Worm (Caenorhabditis elegans): ENCODE results near the gene Y47D3B.3.

The Y47D3B.3 gene

DNA sequence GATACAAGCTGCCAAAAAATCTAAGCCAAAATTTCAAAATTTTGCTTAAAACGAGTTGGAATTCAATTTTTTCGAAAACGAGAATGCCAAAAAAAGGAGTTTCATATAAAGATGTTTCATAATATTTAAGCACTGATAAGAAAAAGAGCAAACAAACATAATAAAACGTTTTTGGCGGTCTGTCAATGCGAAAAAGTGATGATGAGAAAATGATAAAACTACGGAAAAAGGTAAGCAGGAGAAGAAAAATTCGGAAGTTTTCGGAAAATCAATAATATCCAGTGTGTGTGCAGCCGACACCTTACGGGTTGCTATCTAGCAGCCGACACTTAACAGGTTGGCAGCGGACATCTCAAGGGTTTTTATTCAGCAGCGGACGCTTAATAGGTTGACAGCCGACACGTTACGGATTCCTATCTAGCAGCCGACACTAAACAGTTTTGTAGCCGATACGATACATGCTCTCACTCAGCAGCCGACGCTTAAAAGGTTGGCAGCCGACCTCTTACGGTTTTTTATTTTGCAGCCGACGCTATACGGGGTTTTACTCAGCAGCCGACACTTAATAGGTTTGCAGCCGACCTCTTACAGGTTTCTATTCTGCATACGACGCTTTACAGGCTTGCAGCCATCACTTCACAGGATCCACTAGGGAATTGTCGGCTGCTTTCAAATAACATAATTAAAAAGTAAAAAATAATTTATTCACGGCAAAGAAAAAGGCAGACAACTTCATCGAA, 25.2 kb upstream of the Y47D3B.3 start:
- TF ChIP-seq zfh-2 (GFP tag; conservative IDR thresholded peaks at IDR 0.05) (0 out of 2 replicates have a peak, but pooled peaks have one; percentile 7), snpc-4 (GFP tag; optimal IDR thresholded peaks at IDR 0.05) (no peak), snpc-4 (tag; optimal IDR thresholded peaks at IDR 0.05) (peak; percentile 89 to 95 (median 92)), nhr-80 (tag; optimal IDR thresholded peaks at IDR 0.05) (peak; percentile 34), him-1 (tag; optimal IDR thresholded peaks at IDR 0.05) (no peak)

DNA sequence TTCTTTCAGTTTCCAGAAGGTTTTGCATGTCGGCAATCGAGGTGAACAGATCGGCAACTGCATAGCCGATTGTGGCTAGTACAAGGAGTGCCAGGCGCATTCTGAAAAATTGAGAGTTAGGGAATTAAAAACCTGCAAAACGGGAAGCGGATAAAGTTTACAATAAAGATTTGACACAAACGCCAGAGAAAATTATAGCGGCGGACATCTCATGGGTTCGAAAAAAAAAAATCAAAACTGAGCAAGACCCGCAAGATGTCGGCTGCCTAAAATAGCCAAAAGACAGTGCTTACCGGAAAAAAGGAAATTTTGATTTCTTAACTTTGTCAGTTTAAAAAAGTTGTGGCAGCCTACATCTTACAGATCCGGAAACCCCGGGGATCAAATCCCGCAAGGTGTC, 19.7 kb upstream of the Y47D3B.3 start, which contains the start of gene dpy-18:
Gene dpy-18, minus strand, starts transcription at position 101 of the 400 bp plus-strand sequence.
- no peak for TF ChIP-seq aptf-3 (GFP tag; IDR thresholded peaks at IDR 0.05)
- TF ChIP-seq ztf-22 (GFP tag; optimal IDR thresholded peaks at IDR 0.05) = no peak
- no peak for TF ChIP-seq madf-8 (GFP tag; conservative IDR thresholded peaks at IDR 0.05)
- TF ChIP-seq madf-3 (GFP tag; IDR thresholded peaks at IDR 0.05) = no peak

DNA sequence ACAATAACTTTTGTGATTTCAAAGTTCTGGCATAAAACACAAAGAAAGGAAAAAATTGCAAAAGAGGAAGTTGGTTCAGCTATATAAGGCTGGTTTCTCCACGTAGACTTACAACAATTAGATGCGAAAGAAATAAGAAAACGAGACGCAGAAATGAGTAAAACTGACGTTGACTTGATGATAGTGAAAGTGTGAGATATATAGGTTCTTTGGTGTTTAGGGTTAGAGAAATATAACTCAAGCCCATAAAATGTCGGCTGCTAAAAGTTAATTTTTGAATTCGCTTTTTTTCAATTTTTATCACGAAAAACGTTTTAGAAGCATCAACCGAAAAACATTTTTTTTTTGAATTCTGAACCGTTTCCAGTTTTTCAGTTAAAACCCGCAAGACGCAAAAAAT, 19.1 kb upstream of the Y47D3B.3 start:
- no peak for TF ChIP-seq hsf-1 (GFP tag; IDR thresholded peaks at IDR 0.05)
- no peak for TF ChIP-seq snpc-4 (GFP tag; optimal IDR thresholded peaks at IDR 0.05)
- TF ChIP-seq snpc-4 (tag; optimal IDR thresholded peaks at IDR 0.05) = peak in 1 of 4 experiments; percentile 16

DNA sequence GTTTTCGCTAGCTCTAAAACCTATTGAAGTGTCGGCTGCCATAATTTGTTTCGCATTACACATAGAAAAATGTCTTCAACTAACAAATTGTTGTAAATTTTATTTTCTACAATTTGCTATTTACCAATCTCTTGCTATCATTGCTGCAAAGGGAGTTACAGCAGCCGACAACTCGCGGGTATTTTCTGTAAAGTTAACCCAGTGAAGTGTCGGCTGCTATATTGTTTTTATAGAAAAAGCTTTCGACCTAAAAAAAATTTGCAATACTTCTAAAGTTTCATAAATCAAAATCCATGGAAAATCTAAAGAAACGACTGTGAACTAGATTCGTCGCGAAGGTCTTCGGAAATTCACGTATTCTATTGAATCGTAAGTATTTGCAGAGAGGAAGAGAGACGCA, 18.7 kb upstream of the Y47D3B.3 start:
- TF ChIP-seq cebp-2 (GFP tag; IDR thresholded peaks at IDR 0.05) (no peak), ceh-27 (GFP tag; optimal IDR thresholded peaks at IDR 0.05) (no peak), dox-1 (GFP tag; IDR thresholded peaks at IDR 0.05) (no peak), snpc-4 (GFP tag; optimal IDR thresholded peaks at IDR 0.05) (no peak), snpc-4 (tag; optimal IDR thresholded peaks at IDR 0.05) (peak in 3 of 4 experiments; percentile 52 to 76 (median 60)), Y79H2A.3 (GFP tag; conservative IDR thresholded peaks at IDR 0.05) (no peak)

DNA sequence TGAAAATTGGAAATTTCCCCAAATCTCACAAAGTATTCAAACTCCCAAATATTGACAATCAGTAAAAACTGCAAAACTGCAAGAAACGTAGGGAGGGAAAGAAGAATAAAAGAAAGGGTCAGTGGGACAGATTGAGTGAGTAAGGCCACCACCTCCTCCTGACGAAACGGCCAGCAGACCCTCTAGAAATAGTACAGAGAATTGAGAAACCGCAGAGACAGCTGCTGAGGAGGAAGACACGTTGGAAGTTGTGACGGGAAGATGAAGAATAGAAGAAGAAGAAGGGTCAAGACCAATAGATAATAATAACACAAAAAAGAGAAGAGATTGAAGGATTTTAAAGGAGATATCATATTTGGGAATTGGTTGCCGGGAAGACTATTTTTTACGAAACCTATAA, 17.0 kb upstream of the Y47D3B.3 start:
- TF ChIP-seq sptf-2 (GFP tag; optimal IDR thresholded peaks at IDR 0.05) (no peak), hmg-1.2 (GFP tag; IDR thresholded peaks at IDR 0.05) (peak; percentile 78), let-607 (tag; optimal IDR thresholded peaks at IDR 0.05) (peak; percentile 54 to 80)

DNA sequence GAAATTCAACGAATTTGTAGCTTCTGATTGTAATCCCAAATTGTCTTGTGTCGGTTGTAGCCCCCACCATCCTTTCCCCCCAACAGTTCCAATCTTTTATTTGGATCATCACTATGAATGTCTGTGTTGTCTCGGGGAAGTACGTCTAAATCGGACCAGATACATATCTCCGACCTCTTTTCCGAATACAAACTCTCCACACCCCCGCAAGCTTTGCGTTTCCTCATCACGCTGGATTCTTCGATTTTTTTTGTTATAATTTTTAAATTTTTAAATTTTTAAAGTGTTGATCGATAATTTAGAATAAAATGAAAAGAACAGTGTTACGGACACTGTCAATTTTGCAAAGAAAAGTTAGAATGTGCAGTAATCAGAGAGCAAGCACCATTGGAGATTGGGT, 15.7 kb upstream of the Y47D3B.3 start, which contains the start of gene subs-4:
Gene subs-4, plus strand, starts transcription at position 301 of the 400 bp plus-strand sequence.
- TF ChIP-seq lin-35 (GFP tag; optimal IDR thresholded peaks at IDR 0.05) (no peak), mcd-1 (GFP tag; IDR thresholded peaks at IDR 0.05) (no peak), K12H6.12 (tag; optimal IDR thresholded peaks at IDR 0.05) (no peak), F33H1.4 (GFP tag; IDR thresholded peaks at IDR 0.05) (no peak), zim-3 (tag; optimal IDR thresholded peaks at IDR 0.05) (no peak), F37B4.10 (GFP tag; IDR thresholded peaks at IDR 0.05) (no peak), tbx-9 (tag; optimal IDR thresholded peaks at IDR 0.05; ENCODE audit: borderline replicate concordance) (no peak), dox-1 (GFP tag; IDR thresholded peaks at IDR 0.05) (no peak), T26A5.8 (tag; optimal IDR thresholded peaks at IDR 0.05) (no peak), Y53G8AR.9 (GFP tag; conservative IDR thresholded peaks at IDR 0.05) (no peak), B0261.1 (tag; optimal IDR thresholded peaks at IDR 0.05) (no peak), mel-28 (tag; optimal IDR thresholded peaks at IDR 0.05; ENCODE audit: borderline replicate concordance) (no peak), ceh-91 (GFP tag; IDR thresholded peaks at IDR 0.05) (no peak), T07F8.4 (tag; optimal IDR thresholded peaks at IDR 0.05) (no peak), madf-10 (tag; optimal IDR thresholded peaks at IDR 0.05) (no peak)
